Fruit fly (Drosophila melanogaster): Measurements from ENCODE around the gene CG34180.

CG34180 gene

dm6 chr2L:6022793-6023192, 37.5 kb upstream of the CG34180 start (continued):
- TF ChIP-seq dsx (GFP tag; optimal IDR thresholded peaks at IDR 0.05; ENCODE audit: poor library complexity, severe bottlenecking) (peak; percentile 89), CG10669 (GFP tag; optimal IDR thresholded peaks at IDR 0.05) (peak; percentile 73), Eip93F (GFP tag; optimal IDR thresholded peaks at IDR 0.05) (peak; percentile 15), Blimp-1 (GFP tag; optimal IDR thresholded peaks at IDR 0.05) (peak; percentile 56), CG3919 (GFP tag; optimal IDR thresholded peaks at IDR 0.05) (peak; percentile 82), Lpt (GFP tag; optimal IDR thresholded peaks at IDR 0.05) (peak; percentile 38), vri (GFP tag; optimal IDR thresholded peaks at IDR 0.05) (no peak), esn (GFP tag; optimal IDR thresholded peaks at IDR 0.05) (peak; percentile 33), Hr4 (GFP tag; optimal IDR thresholded peaks at IDR 0.05) (peak; percentile 29), achi (GFP tag; optimal IDR thresholded peaks at IDR 0.05) (peak; percentile 75), CG16779 (tag; optimal IDR thresholded peaks at IDR 0.05) (peak; percentile 27), dac (GFP tag; optimal IDR thresholded peaks at IDR 0.05) (no peak), Eip75B (GFP tag; optimal IDR thresholded peaks at IDR 0.05) (peak; percentile 53), fd85E (GFP tag; optimal IDR thresholded peaks at IDR 0.05) (no peak), CG31627 (GFP tag; optimal IDR thresholded peaks at IDR 0.05) (peak; percentile 42), CG6163 (GFP tag; IDR thresholded peaks at IDR 0.05) (peak; percentile 65), CG1621 (tag; optimal IDR thresholded peaks at IDR 0.05) (peak; percentile 16), CG9139 (GFP tag; optimal IDR thresholded peaks at IDR 0.05) (peak; percentile 71), fkh (GFP tag; optimal IDR thresholded peaks at IDR 0.05) (no peak), Eip78C (GFP tag) (peak; percentile 92), OdsH (GFP tag; optimal IDR thresholded peaks at IDR 0.05) (peak; percentile 22), CG11762 (GFP tag; optimal IDR thresholded peaks at IDR 0.05; ENCODE audit: insufficient read depth) (peak; percentile 33)

DNA sequence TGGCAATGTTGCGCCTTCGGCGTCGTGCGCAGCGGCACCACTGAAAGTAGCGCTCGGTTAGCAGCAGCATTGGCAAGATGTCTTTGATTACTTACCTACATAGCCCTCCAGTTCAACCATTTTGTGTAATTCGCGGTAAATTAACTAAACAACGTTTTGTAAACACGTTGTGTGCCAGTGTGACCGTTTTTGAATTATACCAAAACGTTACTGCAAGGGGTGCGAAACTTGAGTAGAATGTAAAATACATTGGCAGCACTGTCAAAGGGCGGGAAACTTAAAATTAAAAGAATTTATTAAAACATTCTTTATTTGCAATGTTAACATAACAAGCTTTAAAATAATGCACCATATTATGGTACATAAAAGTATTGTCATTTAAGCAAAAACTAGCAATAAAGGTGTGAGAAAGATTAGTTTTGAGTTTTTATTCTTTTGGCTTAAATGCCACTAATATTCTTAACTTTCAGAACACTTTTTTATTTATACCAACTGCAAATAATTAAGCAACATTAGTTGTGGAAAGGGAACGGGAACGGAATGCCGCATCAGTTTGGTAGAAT, 35.9 kb upstream of the CG34180 start, which contains the start of gene CG9107:
TSS of gene CG9107 (minus strand) at position 195 of the 563 bp plus-strand sequence.
- TF ChIP-seq Smox (GFP tag; optimal IDR thresholded peaks at IDR 0.05): no peak
- TF ChIP-seq CG6276 (GFP tag; optimal IDR thresholded peaks at IDR 0.05): no peak
- TF ChIP-seq CG6163 (GFP tag; IDR thresholded peaks at IDR 0.05): no peak
- no peak for TF ChIP-seq Sox14 (GFP tag; optimal IDR thresholded peaks at IDR 0.05)
- TF ChIP-seq CG3032 (tag; optimal IDR thresholded peaks at IDR 0.05): no peak
- TF ChIP-seq Hr38 (GFP tag; optimal IDR thresholded peaks at IDR 0.05): no peak
- TF ChIP-seq fd85E (GFP tag; optimal IDR thresholded peaks at IDR 0.05): no peak
- TF ChIP-seq CG6808 (GFP tag; optimal IDR thresholded peaks at IDR 0.05): peak; percentile 100
- peak; percentile 78 for TF ChIP-seq fkh (GFP tag; optimal IDR thresholded peaks at IDR 0.05)

DNA sequence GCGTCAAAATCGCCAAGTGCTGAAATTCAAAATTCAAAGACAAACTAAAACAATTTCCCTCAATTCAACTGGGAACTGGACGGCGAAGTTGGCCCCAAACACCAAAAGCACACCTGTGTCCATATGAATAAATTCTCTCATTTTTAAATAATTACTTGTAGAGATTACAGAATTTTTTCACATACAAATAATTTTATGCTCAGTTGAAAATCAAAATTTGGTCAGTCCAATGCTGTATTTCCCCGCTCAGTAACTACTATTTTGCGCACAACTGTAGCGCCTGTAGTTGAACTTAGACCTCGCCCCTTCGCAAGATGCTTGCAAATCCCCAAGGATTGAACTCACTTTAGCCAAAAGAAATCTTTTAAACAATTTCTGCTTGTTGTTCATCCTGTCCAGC, 31.6 kb upstream of the CG34180 start:
- TF ChIP-seq Sox102F (GFP tag; optimal IDR thresholded peaks at IDR 0.05): no peak
- peak; percentile 44; the same call in 1 of the 2 replicates for TF ChIP-seq CG15336 (GFP tag; IDR thresholded peaks at IDR 0.05)
- no peak for TF ChIP-seq Ets96B (tag; optimal IDR thresholded peaks at IDR 0.05)
- TF ChIP-seq svp (GFP tag): peak; percentile 74
- no peak for TF ChIP-seq CG8319 (GFP tag; optimal IDR thresholded peaks at IDR 0.05)
- peak; percentile 39; the same call in 1 of the 3 replicates for TF ChIP-seq eg (GFP tag; IDR thresholded peaks at IDR 0.05)
- TF ChIP-seq CG8119 (GFP tag; IDR thresholded peaks at IDR 0.05): peak; percentile 44; the same call in 2 of the 3 replicates
- TF ChIP-seq CG6163 (GFP tag; IDR thresholded peaks at IDR 0.05): peak; percentile 21; the same call in 1 of the 3 replicates
- TF ChIP-seq Hr4 (GFP tag; optimal IDR thresholded peaks at IDR 0.05): peak; percentile 34
- TF ChIP-seq Hr39 (GFP tag; optimal IDR thresholded peaks at IDR 0.05): peak; percentile 15
- TF ChIP-seq Eip78C (GFP tag): peak; percentile 47
- TF ChIP-seq acj6 (GFP tag; optimal IDR thresholded peaks at IDR 0.05): peak; percentile 24
- TF ChIP-seq achi (GFP tag; optimal IDR thresholded peaks at IDR 0.05): peak; percentile 18
- TF ChIP-seq CG16779 (tag; optimal IDR thresholded peaks at IDR 0.05): no peak
- peak; percentile 1 for TF ChIP-seq esn (GFP tag; optimal IDR thresholded peaks at IDR 0.05)
- no peak for TF ChIP-seq salr (GFP tag; optimal IDR thresholded peaks at IDR 0.05)
- TF ChIP-seq CG3919 (GFP tag; optimal IDR thresholded peaks at IDR 0.05): peak; percentile 5
- TF ChIP-seq CG31627 (GFP tag; optimal IDR thresholded peaks at IDR 0.05): peak; percentile 7
- TF ChIP-seq CG32006 (GFP tag; optimal IDR thresholded peaks at IDR 0.05): peak; percentile 37
- TF ChIP-seq pdm3 (GFP tag; optimal IDR thresholded peaks at IDR 0.05): peak; percentile 2
